Fruit fly (Drosophila melanogaster) ovary, adult (tissue): ENCODE data around the gene Sema1a.

Experiments used
- CG17801 ChIP-seq: fragments of 200-800 bp; optimal IDR thresholded peaks from 2 replicates; lab custom pipeline; 2019; ENCODE audit warnings: missing biosample characterization, mild to moderate bottlenecking, missing genetic modification characterization, moderate library complexity; ENCODE audit not compliant: partially characterized antibody

Gene Sema1a

dm6 chr2L:8534118-8534514 lies 7.8 kb upstream of the Sema1a start:
- no peak for TF ChIP-seq CG17801 (GFP tag; lab: Kevin White, UChicago)

dm6 chr2L:8534515-8535295 lies 7.2 kb upstream of the Sema1a start:
- TF ChIP-seq CG17801 (GFP tag; lab: Kevin White, UChicago), result peak; percentile 96

dm6 chr2L:8535394-8536176 lies 6.4 kb upstream of the Sema1a start:
- TF ChIP-seq CG17801 (GFP tag; lab: Kevin White, UChicago), result peak; percentile 89

- no peak for TF ChIP-seq CG17801 (GFP tag; lab: Kevin White, UChicago)
Observed at dm6 chr2L:8538449-8539050, 3.4 kb upstream of the Sema1a start.

- TF ChIP-seq CG17801 (GFP tag; lab: Kevin White, UChicago), result no peak
Observed at dm6 chr2L:8542234-8542572, 256 bp downstream of the Sema1a start.

dm6 chr2L:8542639-8543038 lies 692 bp downstream of the Sema1a start:
- TF ChIP-seq CG17801 (GFP tag; lab: Kevin White, UChicago), result no peak

- TF ChIP-seq CG17801 (GFP tag; lab: Kevin White, UChicago), result no peak
Observed at dm6 chr2L:8543102-8543501, 1.2 kb downstream of the Sema1a start.

dm6 chr2L:8543731-8544359 lies 1.9 kb downstream of the Sema1a start:
- TF ChIP-seq CG17801 (GFP tag; lab: Kevin White, UChicago), result no peak

dm6 chr2L:8544636-8545035 lies 2.7 kb downstream of the Sema1a start:
- no peak for TF ChIP-seq CG17801 (GFP tag; lab: Kevin White, UChicago)

dm6 chr2L:8545393-8546100 lies 3.6 kb downstream of the Sema1a start:
- TF ChIP-seq CG17801 (GFP tag; lab: Kevin White, UChicago), result no peak

dm6 chr2L:8548118-8548517 lies 6.2 kb downstream of the Sema1a start:
- no peak for TF ChIP-seq CG17801 (GFP tag; lab: Kevin White, UChicago)

- no peak for TF ChIP-seq CG17801 (GFP tag; lab: Kevin White, UChicago)
Observed at dm6 chr2L:8552472-8552871, 10.5 kb downstream of the Sema1a start.

dm6 chr2L:8553789-8554626 lies 12.1 kb downstream of the Sema1a start:
- no peak for TF ChIP-seq CG17801 (GFP tag; lab: Kevin White, UChicago)

dm6 chr2L:8556207-8556606 lies 14.3 kb downstream of the Sema1a start:
- TF ChIP-seq CG17801 (GFP tag; lab: Kevin White, UChicago), result no peak
